Fruit fly (Drosophila melanogaster) whole organism, embryonic: ENCODE results near the gene Top3beta.
A peak's percentile ranks its signal among the peaks of the same experiment; 100 is the strongest.

Source experiments
- CG11504 ChIP-seq: fragments of 200-800 bp; sonication (Bioruptor generic); optimal IDR thresholded peaks from 3 replicates; lab custom pipeline; 2019; ENCODE audit warnings: missing biosample characterization, mild to moderate bottlenecking, missing genetic modification characterization, moderate library complexity
- CG12219 ChIP-seq: fragments of 200-800 bp; sonication (Bioruptor generic); optimal IDR thresholded peaks from 3 replicates; lab custom pipeline; 2018; ENCODE audit warnings: missing biosample characterization, mild to moderate bottlenecking, missing genetic modification characterization
- CG12236 ChIP-seq: fragments of 200-800 bp; sonication (Bioruptor generic); optimal IDR thresholded peaks from 2 replicates; lab custom pipeline; 2016; ENCODE audit warnings: missing biosample characterization, missing genetic modification characterization
- CG12391 ChIP-seq: fragments of 200-800 bp; sonication (Bioruptor generic); optimal IDR thresholded peaks from 3 replicates; lab custom pipeline; 2018; ENCODE audit warnings: missing biosample characterization, mild to moderate bottlenecking, missing genetic modification characterization, moderate library complexity
- CG12769 ChIP-seq: fragments of 200-800 bp; sonication (Bioruptor generic); optimal IDR thresholded peaks from 2 replicates; lab custom pipeline; 2019; ENCODE audit warnings: missing biosample characterization, mild to moderate bottlenecking, missing genetic modification characterization, moderate library complexity
- CG14014 ChIP-seq: fragments of 200-800 bp; sonication (Bioruptor generic); IDR thresholded peaks from 2 replicates; pipeline ENCODE4 v1.3.6; 2022; ENCODE audit warnings: missing biosample characterization, missing genetic modification characterization
- CG17359 ChIP-seq: fragments of 200-800 bp; sonication (Bioruptor generic); optimal IDR thresholded peaks from 3 replicates; lab custom pipeline; 2018; ENCODE audit warnings: missing biosample characterization, mild to moderate bottlenecking, missing genetic modification characterization, moderate library complexity
- CG18599 ChIP-seq: fragments of 200-800 bp; sonication (Bioruptor generic); optimal IDR thresholded peaks from 3 replicates; lab custom pipeline; 2017; ENCODE audit warnings: missing biosample characterization, missing genetic modification characterization, mild to moderate bottlenecking, moderate library complexity, missing genetic modification reagents
- CG2678 ChIP-seq: fragments of 200-800 bp; sonication (Bioruptor generic); optimal IDR thresholded peaks from 3 replicates; lab custom pipeline; 2019; ENCODE audit warnings: missing biosample characterization, mild to moderate bottlenecking, missing genetic modification characterization, moderate library complexity
- CG30403 ChIP-seq: fragments of 200-800 bp; sonication (Bioruptor generic); optimal IDR thresholded peaks from 3 replicates; lab custom pipeline; 2016; ENCODE audit warnings: missing biosample characterization, missing genetic modification characterization
- CG32532 ChIP-seq: fragments of 200-800 bp; sonication (Bioruptor generic); IDR thresholded peaks from 2 replicates; pipeline ENCODE4 v1.3.6; 2022; ENCODE audit warnings: missing biosample characterization, missing genetic modification characterization
- CG32767 ChIP-seq: fragments of 200-800 bp; sonication (Bioruptor generic); IDR thresholded peaks from 2 replicates; pipeline ENCODE4 v1.3.6; 2022; ENCODE audit warnings: missing biosample characterization, missing genetic modification characterization
- CG3995 ChIP-seq: fragments of 200-800 bp; sonication (Bioruptor generic); optimal IDR thresholded peaks from 3 replicates; lab custom pipeline; 2016; ENCODE audit warnings: missing biosample characterization, missing genetic modification characterization
- CG5180 ChIP-seq: fragments of 200-800 bp; sonication (Bioruptor generic); optimal IDR thresholded peaks from 3 replicates; lab custom pipeline; 2017; ENCODE audit warnings: missing biosample characterization, missing genetic modification characterization, mild to moderate bottlenecking, moderate library complexity, missing genetic modification reagents
- CG6254 ChIP-seq: fragments of 200-800 bp; sonication (Bioruptor generic); optimal IDR thresholded peaks from 3 replicates; lab custom pipeline; 2017; ENCODE audit warnings: mild to moderate bottlenecking, missing biosample characterization, missing genetic modification reagents, missing genetic modification characterization
- CG7556 ChIP-seq: fragments of 200-800 bp; sonication (Bioruptor generic); optimal IDR thresholded peaks from 2 replicates; lab custom pipeline; 2017; ENCODE audit warnings: missing biosample characterization, mild to moderate bottlenecking, missing genetic modification characterization
- CG7928 ChIP-seq: fragments of 200-800 bp; sonication (Bioruptor generic); optimal IDR thresholded peaks from 2 replicates; lab custom pipeline; 2017; ENCODE audit warnings: missing biosample characterization, mild to moderate bottlenecking, missing genetic modification characterization
- CG8290 ChIP-seq, 3 experiments: fragments of 200-800 bp; sonication (Bioruptor generic); optimal IDR thresholded peaks; 2 replicates each; lab custom pipeline; 2016 to 2019; ENCODE audit warnings: missing biosample characterization in 3 of 3, missing genetic modification characterization in 3 of 3, mild to moderate bottlenecking in 2 of 3, moderate library complexity in 1 of 3
- CG8388 ChIP-seq: fragments of 200-800 bp; sonication (Bioruptor generic); optimal IDR thresholded peaks from 2 replicates; lab custom pipeline; 2019; ENCODE audit warnings: missing biosample characterization, mild to moderate bottlenecking, missing genetic modification characterization, moderate library complexity
- CG8924 ChIP-seq: fragments of 200-800 bp; optimal IDR thresholded peaks from 3 replicates; lab custom pipeline; 2019; ENCODE audit warnings: missing biosample characterization, mild to moderate bottlenecking, missing genetic modification characterization, moderate library complexity
- CkIIα-i1 ChIP-seq: fragments of 200-800 bp; sonication (Bioruptor generic); IDR thresholded peaks from 2 replicates; pipeline ENCODE4 v1.3.6; 2022; ENCODE audit warnings: missing biosample characterization, missing genetic modification characterization
- Drgx ChIP-seq: fragments of 200-800 bp; sonication (Bioruptor generic); IDR thresholded peaks from 2 replicates; pipeline ENCODE4 v1.3.6; 2022; ENCODE audit warnings: missing biosample characterization, missing genetic modification characterization
- E2f1 ChIP-seq: fragments of 200-800 bp; sonication (Bioruptor generic); IDR thresholded peaks from 2 replicates; pipeline ENCODE4 v1.3.6; 2022; ENCODE audit warnings: missing biosample characterization, missing genetic modification characterization
- Hmr ChIP-seq: fragments of 200-800 bp; sonication (Bioruptor generic); optimal IDR thresholded peaks from 3 replicates; lab custom pipeline; 2017; ENCODE audit warnings: mild to moderate bottlenecking, missing biosample characterization, missing genetic modification reagents, missing genetic modification characterization
- Hsf ChIP-seq: fragments of 200-800 bp; sonication (Bioruptor generic); optimal IDR thresholded peaks from 3 replicates; lab custom pipeline; 2016; ENCODE audit warnings: missing biosample characterization, missing genetic modification characterization
- Lim3 ChIP-seq: fragments of 200-800 bp; sonication (Bioruptor generic); IDR thresholded peaks from 2 replicates; pipeline ENCODE4 v1.3.6; 2022; ENCODE audit warnings: missing biosample characterization, missing genetic modification characterization
- Mad ChIP-seq: fragments of 200-800 bp; sonication (Bioruptor generic); optimal IDR thresholded peaks from 2 replicates; lab custom pipeline; 2016; ENCODE audit warnings: missing biosample characterization, missing genetic modification characterization
- Med ChIP-seq: fragments of 200-800 bp; sonication (Bioruptor generic); peaks from one replicate; lab custom pipeline; 2016; ENCODE audit warnings: missing biosample characterization, missing genetic modification characterization, mild to moderate bottlenecking, inconsistent platforms, moderate library complexity
- Meics ChIP-seq: fragments of 200-800 bp; sonication (Bioruptor generic); optimal IDR thresholded peaks from 2 replicates; lab custom pipeline; 2017; ENCODE audit warnings: missing biosample characterization, mild to moderate bottlenecking, missing genetic modification characterization
- Ptx1 ChIP-seq: fragments of 200-800 bp; sonication (Bioruptor generic); IDR thresholded peaks from 2 replicates; pipeline ENCODE4 v1.3.6; 2022; ENCODE audit warnings: missing biosample characterization, missing genetic modification characterization
- Sox102F ChIP-seq: fragments of 200-800 bp; sonication (Bioruptor generic); optimal IDR thresholded peaks from 2 replicates; lab custom pipeline; 2018; ENCODE audit warnings: missing biosample characterization, mild to moderate bottlenecking, missing genetic modification characterization, moderate library complexity
- Sry-δ ChIP-seq: fragments of 200-800 bp; sonication (Bioruptor generic); optimal IDR thresholded peaks from 2 replicates; lab custom pipeline; 2016; ENCODE audit warnings: missing biosample characterization, missing genetic modification characterization
- abd-A ChIP-seq: fragments of 200-800 bp; sonication (Bioruptor generic); optimal IDR thresholded peaks from 3 replicates; lab custom pipeline; 2019; ENCODE audit warnings: missing biosample characterization, mild to moderate bottlenecking, missing genetic modification characterization, moderate library complexity
- ac ChIP-seq: fragments of 200-800 bp; sonication (Bioruptor generic); optimal IDR thresholded peaks from 3 replicates; lab custom pipeline; 2017; ENCODE audit warnings: missing biosample characterization, mild to moderate bottlenecking, missing genetic modification characterization
- gem ChIP-seq: fragments of 200-800 bp; sonication (Bioruptor generic); optimal IDR thresholded peaks from 2 replicates; lab custom pipeline; 2019; ENCODE audit warnings: missing biosample characterization, mild to moderate bottlenecking, missing genetic modification characterization, moderate library complexity
- her ChIP-seq: fragments of 200-800 bp; sonication (Bioruptor generic); optimal IDR thresholded peaks from 2 replicates; lab custom pipeline; 2016; ENCODE audit warnings: missing biosample characterization, missing genetic modification characterization
- ind ChIP-seq: fragments of 200-800 bp; sonication (Bioruptor generic); optimal IDR thresholded peaks from 3 replicates; lab custom pipeline; 2016; ENCODE audit warnings: missing biosample characterization, missing genetic modification characterization
- insv ChIP-seq, 2 experiments: fragments of 200-800 bp; sonication (Bioruptor generic); optimal IDR thresholded peaks; 3 replicates each; lab custom pipeline; 2016 to 2018; ENCODE audit warnings: missing biosample characterization in 2 of 2, missing genetic modification characterization in 2 of 2
- inv ChIP-seq: fragments of 200-800 bp; sonication (Bioruptor generic); IDR thresholded peaks from 2 replicates; pipeline ENCODE4 v1.3.6; 2022; ENCODE audit warnings: missing biosample characterization, missing genetic modification characterization; ENCODE audit not compliant: partially characterized antibody
- kni ChIP-seq: fragments of 200-800 bp; sonication (Bioruptor generic); optimal IDR thresholded peaks from 3 replicates; lab custom pipeline; 2017; ENCODE audit warnings: mild to moderate bottlenecking, missing biosample characterization, missing genetic modification reagents, missing genetic modification characterization
- lab ChIP-seq: fragments of 200-800 bp; sonication (Bioruptor generic); optimal IDR thresholded peaks from 3 replicates; lab custom pipeline; 2017; ENCODE audit warnings: missing biosample characterization, missing genetic modification characterization, mild to moderate bottlenecking, moderate library complexity, missing genetic modification reagents
- lmd ChIP-seq: fragments of 200-800 bp; sonication (Bioruptor generic); IDR thresholded peaks from 2 replicates; pipeline ENCODE4 v1.3.6; 2022; ENCODE audit warnings: missing biosample characterization, missing genetic modification characterization
- nau ChIP-seq: fragments of 200-800 bp; sonication (Bioruptor generic); optimal IDR thresholded peaks from 3 replicates; lab custom pipeline; 2017; ENCODE audit warnings: missing biosample characterization, mild to moderate bottlenecking, missing genetic modification characterization, missing genetic modification reagents
- oc ChIP-seq: fragments of 200-800 bp; sonication (Bioruptor generic); optimal IDR thresholded peaks from 2 replicates; lab custom pipeline; 2018; ENCODE audit warnings: missing biosample characterization, mild to moderate bottlenecking, missing genetic modification characterization, moderate library complexity
- ranshi ChIP-seq: fragments of 200-800 bp; sonication (Bioruptor generic); IDR thresholded peaks from 2 replicates; pipeline ENCODE4 v1.3.6; 2022; ENCODE audit warnings: missing biosample characterization, missing genetic modification characterization
- row ChIP-seq: fragments of 200-800 bp; sonication (Bioruptor generic); IDR thresholded peaks from 3 replicates; pipeline ENCODE4 v1.3.6; 2022; ENCODE audit warnings: missing biosample characterization, missing genetic modification characterization
- sd ChIP-seq: fragments of 200-800 bp; sonication (Bioruptor generic); optimal IDR thresholded peaks from 3 replicates; lab custom pipeline; 2018; ENCODE audit warnings: missing biosample characterization, mild to moderate bottlenecking, missing genetic modification characterization, moderate library complexity
- sisA ChIP-seq: fragments of 200-800 bp; sonication (Bioruptor generic); IDR thresholded peaks from 2 replicates; pipeline ENCODE4 v1.3.6; 2022; ENCODE audit warnings: missing biosample characterization, missing genetic modification characterization
- so ChIP-seq: fragments of 200-800 bp; sonication (Bioruptor generic); IDR thresholded peaks from 3 replicates; pipeline ENCODE4 v1.3.6; 2022; ENCODE audit warnings: missing biosample characterization, missing genetic modification characterization

The Top3beta gene

DNA sequence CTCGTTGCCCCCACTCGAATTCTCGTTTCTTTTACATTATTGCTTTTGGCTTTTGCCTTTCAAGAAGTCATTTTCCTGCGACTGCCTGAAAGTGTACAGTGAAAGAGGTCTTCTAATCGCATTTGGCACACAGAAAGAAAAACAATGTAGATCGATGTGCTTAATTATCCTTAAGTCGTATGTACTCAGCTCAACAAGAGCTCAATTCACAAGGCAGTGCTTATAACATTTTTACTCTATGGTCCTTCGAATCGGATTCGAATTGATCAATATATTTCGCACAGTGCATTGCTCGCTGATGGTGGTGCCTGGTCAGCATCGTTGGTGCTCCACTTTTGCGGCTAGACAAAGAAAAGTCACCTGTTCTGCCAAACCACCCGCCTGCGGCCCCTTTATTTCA lies 22.6 kb upstream of the Top3beta start (continued):
- TF ChIP-seq sisA (GFP tag; lab: Robert Waterston, UW) (peak; percentile 48), Sry-δ (no peak), CkIIα-i1 (GFP tag; lab: Robert Waterston, UW) (no peak), her (GFP tag; lab: Kevin White, UChicago) (no peak), CG12391 (tag; lab: Kevin White, UChicago) (no peak), CG7556 (GFP tag; lab: Kevin White, UChicago) (peak; percentile 13), Ptx1 (GFP tag; lab: Robert Waterston, UW) (peak; percentile 25; the same call in 1 of the 2 replicates), ac (GFP tag; lab: Kevin White, UChicago) (no peak), so (GFP tag; lab: Robert Waterston, UW) (no peak), inv (GFP tag; lab: Robert Waterston, UW) (no peak), CG32532 (GFP tag; lab: Robert Waterston, UW) (peak; percentile 12; the same call in 1 of the 2 replicates), sd (no peak), Lim3 (GFP tag; lab: Robert Waterston, UW) (no peak), CG30403 (peak; percentile 14), oc (tag; lab: Kevin White, UChicago) (peak; percentile 2), CG8290 (GFP tag; optimal IDR thresholded peaks at IDR 0.05; lab: Kevin White, UChicago) (no peak), CG8290 (tag; optimal IDR thresholded peaks at IDR 0.05; lab: Kevin White, UChicago) (peak in 1 of 2 experiments; percentile 74), Sox102F (GFP tag; lab: Kevin White, UChicago) (peak; percentile 53), Mad (no peak), nau (no peak), CG14014 (GFP tag; lab: Robert Waterston, UW) (no peak), CG3995 (GFP tag; lab: Kevin White, UChicago) (no peak)

DNA sequence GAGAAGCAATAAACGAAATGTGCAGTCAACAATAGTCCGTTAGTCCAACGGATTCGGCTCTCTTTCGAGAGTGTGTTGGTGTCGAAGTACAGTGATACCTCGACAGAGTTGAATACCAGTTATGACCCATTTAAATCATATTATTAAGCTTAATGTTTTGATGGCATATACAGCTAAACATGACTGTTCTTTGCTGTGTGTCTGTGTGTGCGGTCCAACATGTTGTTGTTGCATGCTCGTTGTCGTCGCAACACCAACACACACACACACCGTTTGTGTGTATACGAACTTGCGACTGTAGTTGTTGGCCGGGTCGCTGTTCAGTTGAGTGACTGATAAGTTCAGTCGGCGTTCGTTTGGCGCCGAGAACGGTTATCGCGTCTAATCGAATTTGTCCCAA lies 21.1 kb upstream of the Top3beta start, which contains the start of gene CG15894:
TSS of gene CG15894 (plus strand) at position 361 of the 400 bp plus-strand sequence.
- TF ChIP-seq CG32767 (GFP tag; lab: Robert Waterston, UW) (no peak), CG11504 (tag; lab: Kevin White, UChicago) (peak; percentile 11), ranshi (GFP tag; lab: Robert Waterston, UW) (peak; percentile 18; the same call in 1 of the 2 replicates), CG8290 (GFP tag; optimal IDR thresholded peaks at IDR 0.05; lab: Kevin White, UChicago) (no peak), CG8290 (tag; optimal IDR thresholded peaks at IDR 0.05; lab: Kevin White, UChicago) (peak in 1 of 2 experiments; percentile 64), Hsf (peak; percentile 11), Med (GFP tag; lab: Kevin White, UChicago) (peak; percentile 77), CG12219 (GFP tag; lab: Kevin White, UChicago) (peak; percentile 63), gem (tag; lab: Kevin White, UChicago) (peak; percentile 28), CG17359 (tag; lab: Kevin White, UChicago) (peak; percentile 40), CG2678 (tag; lab: Kevin White, UChicago) (peak; percentile 26), CG6254 (GFP tag; lab: Kevin White, UChicago) (no peak), E2f1 (GFP tag; lab: Robert Waterston, UW) (no peak), abd-A (tag; lab: Kevin White, UChicago) (peak; percentile 40), CG8924 (tag; lab: Kevin White, UChicago) (peak; percentile 3), lmd (peak; percentile 21; the same call in 1 of the 2 replicates), row (peak; percentile 64), ind (GFP tag; lab: Kevin White, UChicago) (peak; percentile 1), CG12769 (tag; lab: Kevin White, UChicago) (peak; percentile 9), Meics (GFP tag; lab: Kevin White, UChicago) (peak; percentile 6), CG12236 (GFP tag; lab: Kevin White, UChicago) (no peak), Drgx (GFP tag; lab: Robert Waterston, UW) (peak; percentile 38; the same call in 1 of the 2 replicates), kni (GFP tag; lab: Kevin White, UChicago) (peak; percentile 5), CG7928 (GFP tag; lab: Kevin White, UChicago) (no peak), insv (GFP tag; optimal IDR thresholded peaks at IDR 0.05; lab: Kevin White, UChicago) (no peak), Hmr (GFP tag; lab: Kevin White, UChicago) (peak; percentile 35), lab (GFP tag; lab: Kevin White, UChicago) (peak; percentile 29), CG8388 (GFP tag; lab: Kevin White, UChicago) (peak; percentile 25), CG5180 (GFP tag; lab: Kevin White, UChicago) (peak; percentile 97), CG18599 (GFP tag; lab: Kevin White, UChicago) (peak; percentile 49)
